Fruit fly (Drosophila melanogaster): ENCODE results near the gene CG45060.
A peak's percentile ranks its signal among the peaks of the same experiment; 100 is the strongest.

The CG45060 gene

dm6 chrX:9875948-9876853 lies 7.8 kb upstream of the CG45060 start, which contains the start of gene CG15247 (continued):
- peak; percentile 58 for TF ChIP-seq CG18599 (GFP tag; optimal IDR thresholded peaks at IDR 0.05)
- peak; percentile 43 for TF ChIP-seq trh (GFP tag; optimal IDR thresholded peaks at IDR 0.05)
- TF ChIP-seq CG4707 (GFP tag; optimal IDR thresholded peaks at IDR 0.05) = no peak
- no peak for TF ChIP-seq Kr (GFP tag; optimal IDR thresholded peaks at IDR 0.05)
- no peak for TF ChIP-seq CG7963 (GFP tag; IDR thresholded peaks at IDR 0.05; ENCODE audit: partially characterized antibody)
- TF ChIP-seq H15 (GFP tag; IDR thresholded peaks at IDR 0.05) = peak; percentile 81
- TF ChIP-seq CG10147 (GFP tag; optimal IDR thresholded peaks at IDR 0.05) = peak; percentile 59
- no peak for TF ChIP-seq luna (GFP tag; optimal IDR thresholded peaks at IDR 0.05)
- TF ChIP-seq bsh (GFP tag; optimal IDR thresholded peaks at IDR 0.05) = peak in 1 of 2 experiments; percentile 86
- peak; percentile 33 for TF ChIP-seq CG5180 (GFP tag; optimal IDR thresholded peaks at IDR 0.05)
- TF ChIP-seq CG10209 (GFP tag; optimal IDR thresholded peaks at IDR 0.05) = peak; percentile 60
- TF ChIP-seq pfk (GFP tag; optimal IDR thresholded peaks at IDR 0.05) = no peak
- peak; percentile 79 for TF ChIP-seq CG9215 (GFP tag; IDR thresholded peaks at IDR 0.05)
- no peak for TF ChIP-seq YL-1 (GFP tag; optimal IDR thresholded peaks at IDR 0.05)
- peak; percentile 14 for TF ChIP-seq cato (GFP tag; optimal IDR thresholded peaks at IDR 0.05; ENCODE audit: borderline replicate concordance)
- peak; percentile 62 for TF ChIP-seq Antp (GFP tag; optimal IDR thresholded peaks at IDR 0.05)
- peak; percentile 46; the same call in 1 of the 2 replicates for TF ChIP-seq peb (GFP tag; IDR thresholded peaks at IDR 0.05)
- TF ChIP-seq CG6765 (GFP tag; optimal IDR thresholded peaks at IDR 0.05) = peak; percentile 24
- TF ChIP-seq gfzf (GFP tag; optimal IDR thresholded peaks at IDR 0.05) = no peak
- TF ChIP-seq her (GFP tag; optimal IDR thresholded peaks at IDR 0.05) = no peak
- TF ChIP-seq H2.0 (GFP tag; IDR thresholded peaks at IDR 0.05) = peak; percentile 84
- peak; percentile 78 for TF ChIP-seq NfI (GFP tag; optimal IDR thresholded peaks at IDR 0.05)
- TF ChIP-seq Poxn (GFP tag; IDR thresholded peaks at IDR 0.05) = no peak
- no peak for TF ChIP-seq CG8478 (optimal IDR thresholded peaks at IDR 0.05)
- TF ChIP-seq CG31365 (tag; optimal IDR thresholded peaks at IDR 0.05) = no peak
- TF ChIP-seq CG2116 (GFP tag; optimal IDR thresholded peaks at IDR 0.05) = no peak
- TF ChIP-seq HLHmδ (GFP tag; optimal IDR thresholded peaks at IDR 0.05) = no peak
- peak; percentile 62; the same call in 1 of the 2 replicates for TF ChIP-seq Awh (GFP tag; IDR thresholded peaks at IDR 0.05)
- peak; percentile 75 for TF ChIP-seq CG4730 (GFP tag; IDR thresholded peaks at IDR 0.05)
- no peak for TF ChIP-seq TFAM (GFP tag; optimal IDR thresholded peaks at IDR 0.05)
- no peak for TF ChIP-seq yki (optimal IDR thresholded peaks at IDR 0.05)
- no peak for TF ChIP-seq CG6683 (GFP tag; optimal IDR thresholded peaks at IDR 0.05)
- TF ChIP-seq fru (optimal IDR thresholded peaks at IDR 0.05) = no peak
- TF ChIP-seq CG10267 (tag; optimal IDR thresholded peaks at IDR 0.05) = peak; percentile 50
- TF ChIP-seq nmo (GFP tag; optimal IDR thresholded peaks at IDR 0.05) = peak; percentile 82
- TF ChIP-seq Sin3A (optimal IDR thresholded peaks at IDR 0.05) = no peak
- no peak for TF ChIP-seq sc (optimal IDR thresholded peaks at IDR 0.05)
- no peak for TF ChIP-seq sc (GFP tag; optimal IDR thresholded peaks at IDR 0.05)
- TF ChIP-seq gem (tag; optimal IDR thresholded peaks at IDR 0.05) = peak; percentile 87
- TF ChIP-seq CG2199 (GFP tag; IDR thresholded peaks at IDR 0.05) = no peak
- TF ChIP-seq CG8290 (GFP tag; optimal IDR thresholded peaks at IDR 0.05) = peak; percentile 6
- no peak for TF ChIP-seq CG8290 (tag; optimal IDR thresholded peaks at IDR 0.05)
- TF ChIP-seq CG4360 (GFP tag; IDR thresholded peaks at IDR 0.05) = peak; percentile 25; the same call in 1 of the 2 replicates
- peak; percentile 73 for TF ChIP-seq CG1832 (GFP tag; optimal IDR thresholded peaks at IDR 0.05)
- no peak for TF ChIP-seq pzg (GFP tag; optimal IDR thresholded peaks at IDR 0.05)
- TF ChIP-seq fd3F (GFP tag; optimal IDR thresholded peaks at IDR 0.05) = peak; percentile 65
- peak; percentile 41 for TF ChIP-seq nau (GFP tag; optimal IDR thresholded peaks at IDR 0.05)
- TF ChIP-seq Opbp (GFP tag; IDR thresholded peaks at IDR 0.05; ENCODE audit: partially characterized antibody) = no peak
- peak; percentile 53 for TF ChIP-seq CHES-1-like (GFP tag; optimal IDR thresholded peaks at IDR 0.05)
- peak; percentile 60 for TF ChIP-seq CG18262 (tag; optimal IDR thresholded peaks at IDR 0.05)

All from whole organism, embryonic.